Fruit fly (Drosophila melanogaster) whole organism, embryonic: ENCODE results near the gene Rab26.

Experiments used
- CG11247 ChIP-seq: fragments of 200-800 bp; sonication (Bioruptor generic); IDR thresholded peaks from 2 replicates; pipeline ENCODE4 v1.3.6; 2022; ENCODE audit warnings: missing biosample characterization, missing genetic modification characterization
- CG11456 ChIP-seq: fragments of 200-800 bp; sonication (Bioruptor generic); IDR thresholded peaks from 3 replicates; pipeline ENCODE4 v1.3.6; 2022; ENCODE audit warnings: missing biosample characterization, missing genetic modification characterization
- CG11723 ChIP-seq: fragments of 200-800 bp; sonication (Bioruptor generic); optimal IDR thresholded peaks from 2 replicates; lab custom pipeline; 2017; ENCODE audit warnings: missing biosample characterization, mild to moderate bottlenecking, missing genetic modification characterization
- CG12155 ChIP-seq: fragments of 200-800 bp; sonication (Bioruptor generic); optimal IDR thresholded peaks from 3 replicates; lab custom pipeline; 2016; ENCODE audit warnings: missing biosample characterization, missing genetic modification characterization
- CG13775 ChIP-seq: fragments of 200-800 bp; sonication (Bioruptor generic); optimal IDR thresholded peaks from 3 replicates; lab custom pipeline; 2017; ENCODE audit warnings: missing biosample characterization, mild to moderate bottlenecking, missing genetic modification characterization
- CG18619 ChIP-seq: fragments of 200-800 bp; sonication (Bioruptor generic); optimal IDR thresholded peaks from 3 replicates; lab custom pipeline; 2017; ENCODE audit warnings: missing biosample characterization, mild to moderate bottlenecking, missing genetic modification characterization
- CG2199 ChIP-seq: fragments of 200-800 bp; sonication (Bioruptor generic); IDR thresholded peaks from 3 replicates; pipeline ENCODE4 v1.3.6; 2022; ENCODE audit warnings: missing biosample characterization, missing genetic modification characterization
- CG2202 ChIP-seq: fragments of 200-800 bp; sonication (Bioruptor generic); optimal IDR thresholded peaks from 2 replicates; lab custom pipeline; 2018; ENCODE audit warnings: missing biosample characterization, mild to moderate bottlenecking, missing genetic modification characterization
- CG3065 ChIP-seq: fragments of 200-800 bp; sonication (Bioruptor generic); optimal IDR thresholded peaks from 2 replicates; lab custom pipeline; 2016; ENCODE audit warnings: missing biosample characterization, missing genetic modification characterization
- CG32532 ChIP-seq: fragments of 200-800 bp; sonication (Bioruptor generic); IDR thresholded peaks from 2 replicates; pipeline ENCODE4 v1.3.6; 2022; ENCODE audit warnings: missing biosample characterization, missing genetic modification characterization
- CG34376 ChIP-seq: fragments of 200-800 bp; sonication (Bioruptor generic); optimal IDR thresholded peaks from 2 replicates; lab custom pipeline; 2018; ENCODE audit warnings: missing biosample characterization, mild to moderate bottlenecking, missing genetic modification characterization
- CG4404 ChIP-seq: fragments of 200-800 bp; sonication (Bioruptor generic); IDR thresholded peaks from 2 replicates; pipeline ENCODE4 v1.3.6; 2022; ENCODE audit warnings: missing biosample characterization, missing genetic modification characterization
- CG5953 ChIP-seq: fragments of 200-800 bp; sonication (Bioruptor generic); IDR thresholded peaks from 2 replicates; pipeline ENCODE4 v1.3.6; 2022; ENCODE audit warnings: missing biosample characterization, missing genetic modification characterization
- CG6813 ChIP-seq: fragments of 200-800 bp; sonication (Bioruptor generic); optimal IDR thresholded peaks from 2 replicates; lab custom pipeline; 2017; ENCODE audit warnings: missing biosample characterization, missing genetic modification characterization, mild to moderate bottlenecking, moderate library complexity, missing genetic modification reagents
- CG8388 ChIP-seq: fragments of 200-800 bp; sonication (Bioruptor generic); optimal IDR thresholded peaks from 2 replicates; lab custom pipeline; 2019; ENCODE audit warnings: missing biosample characterization, mild to moderate bottlenecking, missing genetic modification characterization, moderate library complexity
- CG9876 ChIP-seq: fragments of 200-800 bp; sonication (Bioruptor generic); optimal IDR thresholded peaks from 2 replicates; lab custom pipeline; 2016; ENCODE audit warnings: missing biosample characterization, missing genetic modification characterization
- Dad ChIP-seq: fragments of 200-800 bp; sonication (Bioruptor generic); optimal IDR thresholded peaks from 3 replicates; lab custom pipeline; 2016; ENCODE audit warnings: missing biosample characterization, missing genetic modification characterization
- Deaf1 ChIP-seq: fragments of 200-800 bp; optimal IDR thresholded peaks from 3 replicates; lab custom pipeline; 2019; ENCODE audit warnings: missing biosample characterization, mild to moderate bottlenecking, missing genetic modification characterization, moderate library complexity
- Dref ChIP-seq: fragments of 200-800 bp; sonication (Bioruptor generic); IDR thresholded peaks from 2 replicates; pipeline ENCODE4 v1.3.6; 2022; ENCODE audit warnings: missing biosample characterization, missing genetic modification characterization
- Drgx ChIP-seq: fragments of 200-800 bp; sonication (Bioruptor generic); IDR thresholded peaks from 2 replicates; pipeline ENCODE4 v1.3.6; 2022; ENCODE audit warnings: missing biosample characterization, missing genetic modification characterization
- Ets65A ChIP-seq: fragments of 200-800 bp; sonication (Bioruptor generic); peaks from one replicate; lab custom pipeline; 2016; ENCODE audit warnings: missing biosample characterization, missing genetic modification characterization
- GATAe ChIP-seq: fragments of 200-800 bp; sonication (Bioruptor generic); conservative IDR thresholded peaks from 2 replicates; pipeline ENCODE4 v1.3.6; 2022; ENCODE audit warnings: missing biosample characterization, missing genetic modification characterization
- Jarid2 ChIP-seq: fragments of 200-800 bp; sonication (Bioruptor generic); optimal IDR thresholded peaks from 3 replicates; lab custom pipeline; 2017; ENCODE audit warnings: mild to moderate bottlenecking, missing biosample characterization, missing genetic modification reagents, missing genetic modification characterization
- Med ChIP-seq: fragments of 200-800 bp; sonication (Bioruptor generic); peaks from one replicate; lab custom pipeline; 2016; ENCODE audit warnings: missing biosample characterization, missing genetic modification characterization, mild to moderate bottlenecking, inconsistent platforms, moderate library complexity
- Rfx ChIP-seq: fragments of 200-800 bp; sonication (Bioruptor generic); IDR thresholded peaks from 2 replicates; pipeline ENCODE4 v1.3.6; 2022; ENCODE audit warnings: missing biosample characterization, missing genetic modification characterization
- Taf1 ChIP-seq: fragments of 200-800 bp; sonication (Bioruptor generic); IDR thresholded peaks from 2 replicates; pipeline ENCODE4 v1.3.6; 2022; ENCODE audit warnings: missing biosample characterization, missing genetic modification characterization
- amos ChIP-seq: fragments of 200-800 bp; sonication (Bioruptor generic); IDR thresholded peaks from 2 replicates; pipeline ENCODE4 v1.3.6; 2022; ENCODE audit warnings: missing biosample characterization, missing genetic modification characterization; ENCODE audit not compliant: partially characterized antibody
- ara ChIP-seq: fragments of 200-800 bp; sonication (Bioruptor generic); IDR thresholded peaks from 2 replicates; pipeline ENCODE4 v1.3.6; 2022; ENCODE audit warnings: missing biosample characterization, missing genetic modification characterization
- chinmo ChIP-seq: fragments of 200-800 bp; sonication (Bioruptor generic); IDR thresholded peaks from 4 replicates; pipeline ENCODE4 v1.3.6; 2022; ENCODE audit warnings: missing biosample characterization, missing genetic modification characterization; ENCODE audit not compliant: partially characterized antibody
- ci ChIP-seq: fragments of 200-800 bp; sonication (Bioruptor generic); IDR thresholded peaks from 3 replicates; pipeline ENCODE4 v1.3.6; 2022; ENCODE audit warnings: missing biosample characterization, missing genetic modification characterization
- dati ChIP-seq: fragments of 200-800 bp; sonication (Bioruptor generic); IDR thresholded peaks from 2 replicates; pipeline ENCODE4 v1.3.6; 2022; ENCODE audit warnings: missing biosample characterization, missing genetic modification characterization
- dimm ChIP-seq: fragments of 200-800 bp; sonication (Bioruptor generic); IDR thresholded peaks from 2 replicates; pipeline ENCODE4 v1.3.6; 2022; ENCODE audit warnings: missing biosample characterization, missing genetic modification characterization
- dmrt99B ChIP-seq: fragments of 200-800 bp; sonication (Bioruptor generic); optimal IDR thresholded peaks from 2 replicates; lab custom pipeline; 2018; ENCODE audit warnings: missing biosample characterization, mild to moderate bottlenecking, missing genetic modification characterization, moderate library complexity
- dpn ChIP-seq, 2 experiments: fragments of 200-800 bp; sonication (Bioruptor generic); optimal IDR thresholded peaks; 3 replicates each; lab custom pipeline; 2016; ENCODE audit warnings: missing biosample characterization in 2 of 2, missing genetic modification characterization in 2 of 2
- exex ChIP-seq: fragments of 200-800 bp; sonication (Bioruptor generic); optimal IDR thresholded peaks from 4 replicates; lab custom pipeline; 2018; ENCODE audit warnings: missing biosample characterization, mild to moderate bottlenecking, missing genetic modification characterization, moderate library complexity
- gcm ChIP-seq: fragments of 200-800 bp; sonication (Bioruptor generic); optimal IDR thresholded peaks from 2 replicates; lab custom pipeline; 2019; ENCODE audit warnings: missing biosample characterization, mild to moderate bottlenecking, missing genetic modification characterization, moderate library complexity
- grn ChIP-seq: fragments of 200-800 bp; sonication (Bioruptor generic); optimal IDR thresholded peaks from 3 replicates; lab custom pipeline; 2017; ENCODE audit warnings: missing biosample characterization, missing genetic modification characterization
- her ChIP-seq: fragments of 200-800 bp; sonication (Bioruptor generic); optimal IDR thresholded peaks from 2 replicates; lab custom pipeline; 2016; ENCODE audit warnings: missing biosample characterization, missing genetic modification characterization
- hkb ChIP-seq, 2 experiments: fragments of 200-800 bp in 1 of 2; fragments of >200 bp in 1 of 2; sonication (Bioruptor generic) in 1 of 2; IDR thresholded peaks in 1 of 2; optimal IDR thresholded peaks in 1 of 2; 2 replicates each; pipeline versions ENCODE4 v1.3.6 to Lab custom; 2017 to 2022; ENCODE audit warnings: missing biosample characterization in 1 of 2, missing genetic modification characterization in 1 of 2
- klu ChIP-seq: fragments of 200-800 bp; sonication (Bioruptor generic); IDR thresholded peaks from 2 replicates; pipeline ENCODE4 v1.3.6; 2022; ENCODE audit warnings: missing biosample characterization, missing genetic modification characterization
- mirr ChIP-seq: fragments of 200-800 bp; sonication (Bioruptor generic); optimal IDR thresholded peaks from 3 replicates; lab custom pipeline; 2018; ENCODE audit warnings: missing biosample characterization, mild to moderate bottlenecking, missing genetic modification characterization
- onecut ChIP-seq: fragments of 200-800 bp; sonication (Bioruptor generic); IDR thresholded peaks from 2 replicates; pipeline ENCODE4 v1.3.6; 2022; ENCODE audit warnings: missing biosample characterization, missing genetic modification characterization
- peb ChIP-seq: fragments of 200-800 bp; sonication (Bioruptor generic); IDR thresholded peaks from 2 replicates; pipeline ENCODE4 v1.3.6; 2022; ENCODE audit warnings: missing biosample characterization, missing genetic modification characterization
- pfk ChIP-seq: fragments of 200-800 bp; sonication (Bioruptor generic); optimal IDR thresholded peaks from 2 replicates; lab custom pipeline; 2018; ENCODE audit warnings: missing biosample characterization, mild to moderate bottlenecking, missing genetic modification characterization, moderate library complexity
- sens-2 ChIP-seq: fragments of 200-800 bp; sonication (Bioruptor generic); IDR thresholded peaks from 2 replicates; pipeline ENCODE4 v1.3.6; 2022; ENCODE audit warnings: missing biosample characterization, missing genetic modification characterization
- slbo ChIP-seq: fragments of 200-800 bp; sonication (Bioruptor generic); IDR thresholded peaks from 2 replicates; pipeline ENCODE4 v1.3.6; 2022; ENCODE audit warnings: missing biosample characterization, missing genetic modification characterization
- usp ChIP-seq: fragments of >200 bp; optimal IDR thresholded peaks from 2 replicates; lab custom pipeline; 2017; ENCODE audit warnings: missing biosample characterization, missing genetic modification characterization

Gene Rab26

dm6 chr3L:21284720-21285638 lies 33.6 kb upstream of the Rab26 start:
- TF ChIP-seq exex (tag; lab: Kevin White, UChicago) (peak; percentile 97), GATAe (peak; percentile 85), CG18619 (no peak), amos (peak; percentile 20; the same call in 1 of the 2 replicates), CG11456 (GFP tag; lab: Robert Waterston, UW) (0 out of 3 replicates have a peak, but pooled peaks have one; percentile 17), onecut (peak; percentile 12; the same call in 1 of the 2 replicates), CG4404 (GFP tag; lab: Robert Waterston, UW) (no peak), Med (peak; percentile 56), CG2199 (GFP tag; lab: Robert Waterston, UW) (0 out of 3 replicates have a peak, but pooled peaks have one; percentile 10), ara (GFP tag; lab: Robert Waterston, UW) (0 out of 2 replicates have a peak, but pooled peaks have one; percentile 31), chinmo (0 out of 4 replicates have a peak, but pooled peaks have one; percentile 19), hkb (optimal IDR thresholded peaks at IDR 0.05; lab: Kevin White, UChicago) (no peak), hkb (GFP tag; IDR thresholded peaks at IDR 0.05; lab: Robert Waterston, UW) (0 out of 2 replicates have a peak, but pooled peaks have one; percentile 7), her (GFP tag; lab: Kevin White, UChicago) (no peak), ci (0 out of 3 replicates have a peak, but pooled peaks have one; percentile 16), CG34376 (GFP tag; lab: Kevin White, UChicago) (peak; percentile 97), mirr (GFP tag; lab: Kevin White, UChicago) (peak; percentile 96), dati (GFP tag; lab: Robert Waterston, UW) (0 out of 2 replicates have a peak, but pooled peaks have one; percentile 2), Jarid2 (peak; percentile 34), grn (GFP tag; lab: Kevin White, UChicago) (peak; percentile 75), slbo (GFP tag; lab: Robert Waterston, UW) (0 out of 2 replicates have a peak, but pooled peaks have one; percentile 26), CG8388 (GFP tag; lab: Kevin White, UChicago) (peak; percentile 98), CG3065 (GFP tag; lab: Kevin White, UChicago) (no peak), sens-2 (no peak), Ets65A (GFP tag; lab: Kevin White, UChicago) (peak; percentile 68), Deaf1 (peak; percentile 73), CG11247 (no peak), Rfx (GFP tag; lab: Robert Waterston, UW) (0 out of 2 replicates have a peak, but pooled peaks have one; percentile 34), pfk (GFP tag; lab: Kevin White, UChicago) (peak; percentile 6)

- TF ChIP-seq Taf1 (GFP tag; lab: Robert Waterston, UW) (0 out of 2 replicates have a peak, but pooled peaks have one; percentile 14), Dad (GFP tag; lab: Kevin White, UChicago) (peak; percentile 78), CG6813 (GFP tag; lab: Kevin White, UChicago) (peak; percentile 38), slbo (GFP tag; lab: Robert Waterston, UW) (peak; percentile 88), Dref (GFP tag; lab: Robert Waterston, UW) (peak; percentile 40), Drgx (GFP tag; lab: Robert Waterston, UW) (peak; percentile 38; the same call in 1 of the 2 replicates), CG11723 (GFP tag; lab: Kevin White, UChicago) (peak; percentile 8), CG13775 (GFP tag; lab: Kevin White, UChicago) (peak; percentile 94), usp (no peak), peb (GFP tag; lab: Robert Waterston, UW) (peak; percentile 78), CG9876 (peak; percentile 94), klu (GFP tag; lab: Robert Waterston, UW) (peak; percentile 82), gcm (GFP tag; lab: Kevin White, UChicago) (no peak), CG2202 (tag; lab: Kevin White, UChicago) (peak; percentile 7), CG5953 (GFP tag; lab: Robert Waterston, UW) (peak; percentile 65; the same call in 1 of the 2 replicates), dimm (GFP tag; lab: Robert Waterston, UW) (peak; percentile 44; the same call in 1 of the 2 replicates), CG8388 (GFP tag; lab: Kevin White, UChicago) (peak; percentile 3), dpn (GFP tag; optimal IDR thresholded peaks at IDR 0.05; lab: Kevin White, UChicago) (peak; percentile 34 to 65), CG12155 (peak; percentile 68), dmrt99B (no peak), CG32532 (GFP tag; lab: Robert Waterston, UW) (peak; percentile 76)
Observed at dm6 chr3L:21285639-21286338, 32.8 kb upstream of the Rab26 start, which contains the start of the genes CG12974 and pzg. TSS of gene CG12974 (minus strand) at chr3L:21285962. TSS of gene pzg (plus strand) at chr3L:21286099.
